Worm (Caenorhabditis elegans): ENCODE results near the gene sftb-1.

ce11 chrIII:4257896-4258295 lies 11.2 kb downstream of the sftb-1 start:
- TF ChIP-seq ama-1 (optimal IDR thresholded peaks at IDR 0.05) (no peak), ceh-14 (tag; optimal IDR thresholded peaks at IDR 0.05) (no peak), dmd-4 (tag; optimal IDR thresholded peaks at IDR 0.05; ENCODE audit: borderline replicate concordance) (no peak), pax-1 (tag; optimal IDR thresholded peaks at IDR 0.05) (no peak), pag-3 (tag; optimal IDR thresholded peaks at IDR 0.05; ENCODE audit: borderline replicate concordance) (no peak), pqm-1 (tag; optimal IDR thresholded peaks at IDR 0.05) (no peak), pat-9 (tag; optimal IDR thresholded peaks at IDR 0.05) (no peak), ceh-24 (tag; optimal IDR thresholded peaks at IDR 0.05) (no peak), T23F11.4 (GFP tag; optimal IDR thresholded peaks at IDR 0.05) (no peak)
